Worm (Caenorhabditis elegans) whole organism, midembryonic: ENCODE measurements around the gene E02H4.6.

Experiments
- T22C8.4 ChIP-seq: fragments of 200-800 bp; sonication (Bioruptor generic); IDR thresholded peaks from 2 replicates; pipeline ENCODE4 v1.3.6; 2022; ENCODE audit warnings: missing genetic modification characterization, missing compliant biosample characterization
- cog-1 ChIP-seq: sonication (generic microtip); optimal IDR thresholded peaks from 2 replicates; lab custom pipeline; 2016; ENCODE audit warnings: missing genetic modification characterization, missing compliant biosample characterization
- flt-1 ChIP-seq: fragments of 200-800 bp; sonication (Bioruptor generic); IDR thresholded peaks from 2 replicates; pipeline ENCODE4 v1.3.6; 2022; ENCODE audit warnings: missing genetic modification characterization, missing compliant biosample characterization
- klf-2 ChIP-seq: fragments of 200-800 bp; sonication (Bioruptor generic); conservative IDR thresholded peaks from 2 replicates; pipeline ENCODE4 v1.3.6; 2022; ENCODE audit warnings: missing genetic modification reagents, missing genetic modification characterization, missing compliant biosample characterization
- med-1 ChIP-seq: sonication (generic microtip); optimal IDR thresholded peaks from 2 replicates; lab custom pipeline; 2017; ENCODE audit warnings: missing genetic modification characterization, mild to moderate bottlenecking, missing compliant biosample characterization, antibody characterized with exemption, missing genetic modification reagents; ENCODE audit not compliant: insufficient read depth
- ref-1 ChIP-seq: fragments of 200-800 bp; sonication (Bioruptor generic); conservative IDR thresholded peaks from 2 replicates; pipeline ENCODE4 v1.3.6; 2022; ENCODE audit warnings: missing genetic modification reagents, missing genetic modification characterization, missing compliant biosample characterization
- tab-1 ChIP-seq: fragments of 200-800 bp; sonication (Bioruptor generic); IDR thresholded peaks from 2 replicates; pipeline ENCODE4 v1.3.6; 2022; ENCODE audit warnings: missing genetic modification characterization, missing compliant biosample characterization
- ztf-23 ChIP-seq: fragments of 200-800 bp; sonication (Bioruptor generic); IDR thresholded peaks from 2 replicates; pipeline ENCODE4 v1.3.6; 2022; ENCODE audit warnings: missing genetic modification reagents, missing genetic modification characterization, missing compliant biosample characterization
- ztf-29 ChIP-seq: fragments of 200-800 bp; sonication (Bioruptor generic); IDR thresholded peaks from 2 replicates; pipeline ENCODE4 v1.3.6; 2022; ENCODE audit warnings: missing genetic modification reagents, missing genetic modification characterization, missing compliant biosample characterization

E02H4.6 gene

DNA sequence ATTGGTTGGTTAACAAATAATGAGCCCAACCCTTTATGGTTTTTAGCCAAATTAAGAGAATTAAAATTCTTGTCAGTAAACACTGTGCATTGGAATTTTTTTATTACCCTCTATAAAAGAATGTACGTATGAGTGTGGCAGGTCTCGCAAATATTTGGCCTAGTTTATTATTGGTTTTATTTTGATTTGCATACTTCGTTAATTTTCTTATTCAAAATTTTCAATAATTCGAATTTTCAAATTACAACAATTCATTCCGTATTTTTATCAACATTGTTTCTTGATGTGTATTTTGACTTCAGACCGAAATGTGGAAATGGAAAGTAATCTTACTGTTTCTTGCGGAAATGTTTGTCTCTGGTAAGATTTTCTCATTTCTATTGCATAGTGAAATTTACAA lies 5.7 kb upstream of the E02H4.6 start, which contains the start of gene E02H4.4:
TSS of gene E02H4.4 (plus strand) at position 301 of the 400 bp plus-strand sequence.
- TF ChIP-seq tab-1 (GFP tag; lab: Robert Waterston, UW) (no peak), cog-1 (tag; lab: Kevin White, UChicago) (no peak), med-1 (GFP tag; lab: Kevin White, UChicago) (no peak)

DNA sequence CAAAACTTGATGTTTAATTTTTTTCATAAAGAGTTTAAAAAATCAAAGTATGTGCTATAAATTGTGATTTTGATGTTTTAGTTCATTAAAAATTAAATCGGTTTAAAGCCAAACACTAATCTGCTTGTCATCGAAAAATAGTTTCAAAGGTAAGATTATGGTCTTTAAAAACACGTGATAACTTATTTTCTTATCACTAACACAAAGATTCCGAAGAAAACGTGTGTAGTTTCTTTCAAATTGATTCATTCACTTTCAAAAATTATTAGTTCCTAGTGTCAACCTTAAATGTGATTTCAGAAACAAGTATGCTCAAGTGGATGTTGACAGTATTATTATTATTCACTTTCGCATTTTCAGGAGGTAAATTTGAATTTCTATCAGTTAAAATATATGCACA lies 4.0 kb upstream of the E02H4.6 start, which contains the start of gene E02H4.7:
TSS of gene E02H4.7 (plus strand) at position 301 of the 400 bp plus-strand sequence.
- TF ChIP-seq klf-2 (GFP tag; lab: Robert Waterston, UW) (no peak), med-1 (GFP tag; lab: Kevin White, UChicago) (no peak), ref-1 (GFP tag; lab: Robert Waterston, UW) (no peak), cog-1 (tag; lab: Kevin White, UChicago) (no peak), T22C8.4 (GFP tag; lab: Robert Waterston, UW) (no peak), flt-1 (no peak), ztf-29 (GFP tag; lab: Robert Waterston, UW) (no peak), tab-1 (GFP tag; lab: Robert Waterston, UW) (no peak), ztf-23 (GFP tag; lab: Robert Waterston, UW) (no peak)

ce11 chrX:14255031-14255430 lies 3.1 kb upstream of the E02H4.6 start, which contains the start of gene E02H4.5:
TSS of gene E02H4.5 (minus strand) at chrX:14255131.
- TF ChIP-seq flt-1 (no peak), klf-2 (GFP tag; lab: Robert Waterston, UW) (no peak), ref-1 (GFP tag; lab: Robert Waterston, UW) (no peak), med-1 (GFP tag; lab: Kevin White, UChicago) (no peak), ztf-29 (GFP tag; lab: Robert Waterston, UW) (no peak), ztf-23 (GFP tag; lab: Robert Waterston, UW) (no peak), T22C8.4 (GFP tag; lab: Robert Waterston, UW) (no peak)

ce11 chrX:14247436-14248103 lies 4.4 kb downstream of the E02H4.6 start, which contains the start of gene K04C1.5:
TSS of gene K04C1.5 (plus strand) at chrX:14248053.
- no peak for TF ChIP-seq flt-1
- TF ChIP-seq cog-1 (tag; lab: Kevin White, UChicago), result no peak
- no peak for TF ChIP-seq ztf-23 (GFP tag; lab: Robert Waterston, UW)
- TF ChIP-seq ref-1 (GFP tag; lab: Robert Waterston, UW), result no peak
- no peak for TF ChIP-seq ztf-29 (GFP tag; lab: Robert Waterston, UW)

DNA sequence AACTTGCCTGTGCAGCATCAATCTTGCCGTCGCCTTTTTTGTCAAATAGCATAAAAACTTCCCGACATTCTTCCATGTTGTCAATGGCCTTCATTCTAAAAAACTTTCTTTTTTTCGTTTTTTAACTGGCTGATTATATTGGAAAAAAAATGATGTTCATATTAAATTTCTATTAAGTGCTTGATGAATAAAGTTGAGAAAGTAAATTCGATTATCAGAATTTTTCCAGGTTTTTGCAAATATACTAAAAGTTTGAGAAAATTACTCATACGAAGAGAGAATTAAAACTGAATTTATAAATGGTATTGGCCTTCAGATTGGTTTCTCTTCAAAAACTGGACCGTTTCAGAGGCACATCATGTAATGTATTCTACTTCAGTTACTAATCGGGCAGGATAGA lies 5.4 kb downstream of the E02H4.6 start, which contains the start of gene mlc-6:
TSS of gene mlc-6 (minus strand) at position 101 of the 400 bp plus-strand sequence.
- TF ChIP-seq ztf-29 (GFP tag; lab: Robert Waterston, UW) (no peak), tab-1 (GFP tag; lab: Robert Waterston, UW) (no peak), klf-2 (GFP tag; lab: Robert Waterston, UW) (no peak), flt-1 (no peak), cog-1 (tag; lab: Kevin White, UChicago) (no peak), ref-1 (GFP tag; lab: Robert Waterston, UW) (no peak), T22C8.4 (GFP tag; lab: Robert Waterston, UW) (no peak)

- no peak for TF ChIP-seq klf-2 (GFP tag; lab: Robert Waterston, UW)
- TF ChIP-seq flt-1, result no peak
- TF ChIP-seq med-1 (GFP tag; lab: Kevin White, UChicago), result no peak
- TF ChIP-seq cog-1 (tag; lab: Kevin White, UChicago), result no peak
- no peak for TF ChIP-seq ztf-29 (GFP tag; lab: Robert Waterston, UW)
Observed at ce11 chrX:14244493-14244892, 7.4 kb downstream of the E02H4.6 start.

DNA sequence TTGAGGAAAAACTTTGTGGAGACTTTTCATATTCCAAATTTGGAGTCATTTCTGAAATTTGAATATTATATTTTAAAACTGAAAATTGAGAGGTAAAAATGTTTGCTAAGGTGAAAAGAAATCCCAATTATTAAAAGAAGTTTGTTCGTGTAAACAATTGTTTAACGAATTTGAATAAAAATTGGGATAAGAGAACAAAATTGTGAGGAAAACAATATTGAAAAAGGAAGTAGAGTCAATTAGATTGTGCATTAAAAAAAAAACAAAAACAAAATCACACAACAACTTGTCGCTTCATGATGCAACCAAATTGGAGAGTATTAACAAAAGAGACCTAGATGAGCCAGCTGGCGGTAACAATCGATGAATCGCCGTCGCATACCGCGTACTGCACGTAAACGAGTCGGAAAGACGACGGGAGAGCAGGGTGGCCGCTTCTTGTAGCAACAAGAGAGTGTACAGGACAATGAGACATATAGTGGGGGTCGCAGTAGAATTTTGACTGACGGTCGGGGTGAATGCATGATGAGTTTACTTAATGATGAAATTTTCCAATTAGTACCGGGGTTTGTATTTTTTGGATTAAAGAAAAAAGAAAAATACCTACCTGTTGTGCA lies 8.5 kb downstream of the E02H4.6 start, which contains the start of gene K04C1.3:
TSS of gene K04C1.3 (minus strand) at position 51 of the 617 bp plus-strand sequence.
- no peak for TF ChIP-seq ztf-23 (GFP tag; lab: Robert Waterston, UW)
- TF ChIP-seq klf-2 (GFP tag; lab: Robert Waterston, UW), result no peak
- TF ChIP-seq flt-1, result no peak
- no peak for TF ChIP-seq tab-1 (GFP tag; lab: Robert Waterston, UW)
- TF ChIP-seq cog-1 (tag; lab: Kevin White, UChicago), result no peak
- no peak for TF ChIP-seq T22C8.4 (GFP tag; lab: Robert Waterston, UW)
- no peak for TF ChIP-seq ref-1 (GFP tag; lab: Robert Waterston, UW)
- TF ChIP-seq ztf-29 (GFP tag; lab: Robert Waterston, UW), result no peak
- no peak for TF ChIP-seq med-1 (GFP tag; lab: Kevin White, UChicago)

DNA sequence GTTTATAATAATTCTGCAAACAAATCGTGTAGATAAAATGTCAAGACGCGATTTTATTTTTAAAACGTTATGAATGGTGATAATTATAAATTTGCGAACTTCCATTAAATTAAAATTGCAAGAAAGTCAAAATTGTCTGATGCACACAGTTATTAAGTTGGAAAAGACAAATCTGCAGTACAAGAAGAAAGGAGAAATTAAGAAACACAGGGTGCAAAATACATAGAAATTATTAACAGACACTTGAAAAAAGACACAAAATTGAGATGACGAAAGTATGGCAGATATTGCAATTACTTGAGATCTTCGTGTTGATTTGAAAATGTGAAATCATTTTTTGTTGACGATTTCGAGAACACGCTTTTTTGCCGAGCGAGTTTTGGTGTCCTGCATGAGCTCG lies 10.4 kb downstream of the E02H4.6 start:
- TF ChIP-seq T22C8.4 (GFP tag; lab: Robert Waterston, UW) (no peak), ztf-29 (GFP tag; lab: Robert Waterston, UW) (no peak), tab-1 (GFP tag; lab: Robert Waterston, UW) (no peak), med-1 (GFP tag; lab: Kevin White, UChicago) (no peak), ztf-23 (GFP tag; lab: Robert Waterston, UW) (no peak), flt-1 (no peak), ref-1 (GFP tag; lab: Robert Waterston, UW) (no peak), klf-2 (GFP tag; lab: Robert Waterston, UW) (no peak), cog-1 (tag; lab: Kevin White, UChicago) (no peak)

- TF ChIP-seq tab-1 (GFP tag; lab: Robert Waterston, UW), result no peak
- TF ChIP-seq klf-2 (GFP tag; lab: Robert Waterston, UW), result no peak
- TF ChIP-seq T22C8.4 (GFP tag; lab: Robert Waterston, UW), result no peak
- TF ChIP-seq ztf-23 (GFP tag; lab: Robert Waterston, UW), result no peak
- no peak for TF ChIP-seq ref-1 (GFP tag; lab: Robert Waterston, UW)
- TF ChIP-seq med-1 (GFP tag; lab: Kevin White, UChicago), result no peak
- TF ChIP-seq ztf-29 (GFP tag; lab: Robert Waterston, UW), result no peak
- TF ChIP-seq cog-1 (tag; lab: Kevin White, UChicago), result no peak
- no peak for TF ChIP-seq flt-1
Observed at ce11 chrX:14240205-14240604, 11.7 kb downstream of the E02H4.6 start.
